Worm (Caenorhabditis elegans): ENCODE data around the gene C32A9.1.

The C32A9.1 gene

DNA sequence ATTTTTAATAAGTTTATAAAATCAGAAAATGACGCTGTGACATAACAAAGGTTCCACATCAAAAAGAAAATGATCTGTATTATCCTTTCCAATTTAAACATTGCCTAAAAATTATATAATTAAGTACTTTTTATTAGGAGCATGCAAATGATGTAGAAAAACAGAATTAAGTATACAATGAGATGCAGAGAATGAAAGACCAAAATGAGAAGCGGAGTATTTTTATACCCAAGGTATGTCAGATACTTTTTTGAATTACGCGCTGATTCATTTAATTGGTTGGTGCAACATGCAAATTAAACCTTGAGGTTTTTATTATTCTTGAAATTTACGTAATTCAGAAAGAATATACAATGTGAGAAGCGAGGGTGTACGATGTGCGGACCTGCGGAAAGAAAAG lies at the start of gene C32A9.1:
TSS of gene C32A9.1 (minus strand) at position 101 of the 400 bp plus-strand sequence.
- no peak for TF ChIP-seq nhr-11 (tag; optimal IDR thresholded peaks at IDR 0.05)
- TF ChIP-seq ceh-28 (tag; optimal IDR thresholded peaks at IDR 0.05) = no peak
- TF ChIP-seq nhr-76 (tag; optimal IDR thresholded peaks at IDR 0.05) = no peak
- TF ChIP-seq ztf-4 (tag; optimal IDR thresholded peaks at IDR 0.05) = no peak
- no peak for TF ChIP-seq pha-4 (tag; optimal IDR thresholded peaks at IDR 0.05)
- TF ChIP-seq elt-1 (tag; optimal IDR thresholded peaks at IDR 0.05) = no peak
- no peak for TF ChIP-seq lsy-12 (tag; optimal IDR thresholded peaks at IDR 0.05)
- no peak for TF ChIP-seq elt-2 (tag; optimal IDR thresholded peaks at IDR 0.05)
- TF ChIP-seq ceh-82 (tag; optimal IDR thresholded peaks at IDR 0.05) = no peak
- TF ChIP-seq pqm-1 (tag; optimal IDR thresholded peaks at IDR 0.05) = no peak

ce11 chrX:10307495-10307894 lies 47.6 kb upstream of the C32A9.1 start, which contains the start of gene F41E7.7:
F41E7.7 (plus strand) TSS chrX:10307795.
- TF ChIP-seq ceh-9 (tag; optimal IDR thresholded peaks at IDR 0.05) (no peak), mml-1 (tag; optimal IDR thresholded peaks at IDR 0.05) (no peak), daf-12 (tag; optimal IDR thresholded peaks at IDR 0.05) (no peak), elt-3 (tag; optimal IDR thresholded peaks at IDR 0.05) (no peak), R02D3.7 (tag; optimal IDR thresholded peaks at IDR 0.05) (no peak), aly-2 (tag; optimal IDR thresholded peaks at IDR 0.05) (no peak), nfya-1 (tag; optimal IDR thresholded peaks at IDR 0.05; ENCODE audit: insufficient read depth) (no peak), ztf-11 (tag; optimal IDR thresholded peaks at IDR 0.05) (no peak), ztf-4 (tag; optimal IDR thresholded peaks at IDR 0.05) (no peak), egl-5 (tag; optimal IDR thresholded peaks at IDR 0.05) (no peak), nhr-43 (tag; optimal IDR thresholded peaks at IDR 0.05; ENCODE audit: poor library complexity, severe bottlenecking) (no peak), ceh-82 (tag; optimal IDR thresholded peaks at IDR 0.05) (no peak)

- no peak for TF ChIP-seq mdl-1 (tag; optimal IDR thresholded peaks at IDR 0.05)
- no peak for TF ChIP-seq nhr-237 (tag; optimal IDR thresholded peaks at IDR 0.05)
- no peak for TF ChIP-seq snpc-4 (tag; optimal IDR thresholded peaks at IDR 0.05)
- no peak for TF ChIP-seq ceh-9 (tag; optimal IDR thresholded peaks at IDR 0.05)
- no peak for TF ChIP-seq eor-1 (tag; optimal IDR thresholded peaks at IDR 0.05)
- TF ChIP-seq nhr-23 (tag; optimal IDR thresholded peaks at IDR 0.05) = no peak
- peak; percentile 65 for TF ChIP-seq nhr-25 (tag; optimal IDR thresholded peaks at IDR 0.05)
- no peak for TF ChIP-seq jun-1 (tag; optimal IDR thresholded peaks at IDR 0.05)
- no peak for TF ChIP-seq sea-2 (GFP tag; optimal IDR thresholded peaks at IDR 0.05)
- no peak for TF ChIP-seq fkh-2 (tag; optimal IDR thresholded peaks at IDR 0.05)
- TF ChIP-seq unc-39 (tag; optimal IDR thresholded peaks at IDR 0.05) = no peak
- TF ChIP-seq elt-3 (tag; optimal IDR thresholded peaks at IDR 0.05) = peak in 1 of 3 experiments; percentile 1
These were observed 47.0 kb upstream of the C32A9.1 start for ce11 chrX:10306923-10307322.

- TF ChIP-seq nhr-23 (tag; optimal IDR thresholded peaks at IDR 0.05) = peak; percentile 69
- TF ChIP-seq nhr-25 (tag; optimal IDR thresholded peaks at IDR 0.05) = peak; percentile 56
- no peak for TF ChIP-seq nhr-76 (tag; optimal IDR thresholded peaks at IDR 0.05)
- TF ChIP-seq nhr-43 (tag; optimal IDR thresholded peaks at IDR 0.05; ENCODE audit: poor library complexity, severe bottlenecking) = peak; percentile 6
- no peak for TF ChIP-seq unc-39 (tag; optimal IDR thresholded peaks at IDR 0.05)
- TF ChIP-seq ceh-82 (tag; optimal IDR thresholded peaks at IDR 0.05) = no peak
These were observed 46.4 kb upstream of the C32A9.1 start, which contains the start of gene cnc-8 for ce11 chrX:10306289-10306688. cnc-8 (plus strand) TSS chrX:10306595.

ce11 chrX:10304178-10304577 lies 44.2 kb upstream of the C32A9.1 start, which contains the start of gene fipr-21:
fipr-21 (plus strand) TSS chrX:10304529.
- TF ChIP-seq nhr-25 (tag; optimal IDR thresholded peaks at IDR 0.05) (peak; percentile 81), nhr-23 (tag; optimal IDR thresholded peaks at IDR 0.05) (peak; percentile 81), ceh-28 (tag; optimal IDR thresholded peaks at IDR 0.05) (peak; percentile 26), fkh-10 (GFP tag; optimal IDR thresholded peaks at IDR 0.05) (no peak), nhr-43 (tag; optimal IDR thresholded peaks at IDR 0.05; ENCODE audit: poor library complexity, severe bottlenecking) (peak; percentile 32), mdl-1 (tag; optimal IDR thresholded peaks at IDR 0.05) (no peak), daf-12 (tag; optimal IDR thresholded peaks at IDR 0.05) (no peak), ZK546.5 (tag; optimal IDR thresholded peaks at IDR 0.05) (no peak), fos-1 (tag; optimal IDR thresholded peaks at IDR 0.05) (no peak), pha-4 (tag; optimal IDR thresholded peaks at IDR 0.05) (no peak), ceh-82 (tag; optimal IDR thresholded peaks at IDR 0.05) (no peak), sea-2 (GFP tag; optimal IDR thresholded peaks at IDR 0.05) (no peak), elt-1 (tag; optimal IDR thresholded peaks at IDR 0.05) (peak; percentile 83)

Data from whole organism, L3 larva.